Worm (Caenorhabditis elegans): ENCODE data around the gene irld-12.

Gene irld-12

ce11 chrV:3005964-3006363, 15.2 kb downstream of the irld-12 start, which contains the start of gene srw-112:
Gene srw-112, minus strand, starts transcription at chrV:3006064.
- TF ChIP-seq klf-2 (GFP tag; conservative IDR thresholded peaks at IDR 0.05) (no peak), tab-1 (GFP tag; IDR thresholded peaks at IDR 0.05) (no peak), ztf-23 (GFP tag; IDR thresholded peaks at IDR 0.05) (no peak), flt-1 (GFP tag; IDR thresholded peaks at IDR 0.05) (no peak), ztf-29 (GFP tag; IDR thresholded peaks at IDR 0.05) (no peak), ref-1 (GFP tag; conservative IDR thresholded peaks at IDR 0.05) (no peak), cog-1 (tag; optimal IDR thresholded peaks at IDR 0.05) (no peak), med-1 (GFP tag; optimal IDR thresholded peaks at IDR 0.05; ENCODE audit: insufficient read depth) (no peak), T22C8.4 (GFP tag; IDR thresholded peaks at IDR 0.05) (no peak)

ce11 chrV:2999736-3000135, 21.5 kb downstream of the irld-12 start, which contains the start of gene srw-119:
Gene srw-119, minus strand, starts transcription at chrV:2999836.
- TF ChIP-seq klf-2 (GFP tag; conservative IDR thresholded peaks at IDR 0.05) (no peak), flt-1 (GFP tag; IDR thresholded peaks at IDR 0.05) (no peak), cog-1 (tag; optimal IDR thresholded peaks at IDR 0.05) (no peak), ztf-23 (GFP tag; IDR thresholded peaks at IDR 0.05) (no peak), T22C8.4 (GFP tag; IDR thresholded peaks at IDR 0.05) (no peak), ref-1 (GFP tag; conservative IDR thresholded peaks at IDR 0.05) (no peak), ztf-29 (GFP tag; IDR thresholded peaks at IDR 0.05) (no peak), tab-1 (GFP tag; IDR thresholded peaks at IDR 0.05) (no peak), med-1 (GFP tag; optimal IDR thresholded peaks at IDR 0.05; ENCODE audit: insufficient read depth) (no peak)

ce11 chrV:2996105-2996504, 25.1 kb downstream of the irld-12 start, which contains the start of gene srw-120:
Gene srw-120, minus strand, starts transcription at chrV:2996205.
- TF ChIP-seq flt-1 (GFP tag; IDR thresholded peaks at IDR 0.05), result no peak
- no peak for TF ChIP-seq ztf-23 (GFP tag; IDR thresholded peaks at IDR 0.05)
- no peak for TF ChIP-seq T22C8.4 (GFP tag; IDR thresholded peaks at IDR 0.05)
- no peak for TF ChIP-seq tab-1 (GFP tag; IDR thresholded peaks at IDR 0.05)
- TF ChIP-seq cog-1 (tag; optimal IDR thresholded peaks at IDR 0.05), result no peak
- TF ChIP-seq ztf-29 (GFP tag; IDR thresholded peaks at IDR 0.05), result no peak

- TF ChIP-seq T22C8.4 (GFP tag; IDR thresholded peaks at IDR 0.05), result no peak
- no peak for TF ChIP-seq klf-2 (GFP tag; conservative IDR thresholded peaks at IDR 0.05)
- no peak for TF ChIP-seq tab-1 (GFP tag; IDR thresholded peaks at IDR 0.05)
- TF ChIP-seq med-1 (GFP tag; optimal IDR thresholded peaks at IDR 0.05; ENCODE audit: insufficient read depth), result no peak
- no peak for TF ChIP-seq cog-1 (tag; optimal IDR thresholded peaks at IDR 0.05)
- no peak for TF ChIP-seq ztf-29 (GFP tag; IDR thresholded peaks at IDR 0.05)
- no peak for TF ChIP-seq flt-1 (GFP tag; IDR thresholded peaks at IDR 0.05)
Observed at ce11 chrV:2993816-2994215, 27.4 kb downstream of the irld-12 start, which contains the start of gene srw-115. Gene srw-115, minus strand, starts transcription at chrV:2993916.

- TF ChIP-seq klf-2 (GFP tag; conservative IDR thresholded peaks at IDR 0.05) (no peak), med-1 (GFP tag; optimal IDR thresholded peaks at IDR 0.05; ENCODE audit: insufficient read depth) (no peak), tab-1 (GFP tag; IDR thresholded peaks at IDR 0.05) (no peak), ztf-23 (GFP tag; IDR thresholded peaks at IDR 0.05) (no peak), T22C8.4 (GFP tag; IDR thresholded peaks at IDR 0.05) (no peak)
Observed at ce11 chrV:2992060-2992459, 29.1 kb downstream of the irld-12 start.

ce11 chrV:2991485-2991884, 29.7 kb downstream of the irld-12 start, which contains the start of gene srw-121:
Gene srw-121, minus strand, starts transcription at chrV:2991585.
- TF ChIP-seq tab-1 (GFP tag; IDR thresholded peaks at IDR 0.05) (no peak), ztf-23 (GFP tag; IDR thresholded peaks at IDR 0.05) (no peak)

- TF ChIP-seq med-1 (GFP tag; optimal IDR thresholded peaks at IDR 0.05; ENCODE audit: insufficient read depth), result no peak
- TF ChIP-seq ref-1 (GFP tag; conservative IDR thresholded peaks at IDR 0.05), result no peak
- TF ChIP-seq klf-2 (GFP tag; conservative IDR thresholded peaks at IDR 0.05), result no peak
- no peak for TF ChIP-seq ztf-29 (GFP tag; IDR thresholded peaks at IDR 0.05)
- TF ChIP-seq ztf-23 (GFP tag; IDR thresholded peaks at IDR 0.05), result no peak
- no peak for TF ChIP-seq flt-1 (GFP tag; IDR thresholded peaks at IDR 0.05)
- no peak for TF ChIP-seq cog-1 (tag; optimal IDR thresholded peaks at IDR 0.05)
- no peak for TF ChIP-seq T22C8.4 (GFP tag; IDR thresholded peaks at IDR 0.05)
- TF ChIP-seq tab-1 (GFP tag; IDR thresholded peaks at IDR 0.05), result no peak
Observed at ce11 chrV:2987407-2987806, 33.8 kb downstream of the irld-12 start, which contains the start of gene srh-85. Gene srh-85, minus strand, starts transcription at chrV:2987507.

- no peak for TF ChIP-seq med-1 (GFP tag; optimal IDR thresholded peaks at IDR 0.05; ENCODE audit: insufficient read depth)
- TF ChIP-seq tab-1 (GFP tag; IDR thresholded peaks at IDR 0.05), result no peak
- no peak for TF ChIP-seq cog-1 (tag; optimal IDR thresholded peaks at IDR 0.05)
- TF ChIP-seq ref-1 (GFP tag; conservative IDR thresholded peaks at IDR 0.05), result no peak
- TF ChIP-seq ztf-23 (GFP tag; IDR thresholded peaks at IDR 0.05), result no peak
- no peak for TF ChIP-seq flt-1 (GFP tag; IDR thresholded peaks at IDR 0.05)
- no peak for TF ChIP-seq ztf-29 (GFP tag; IDR thresholded peaks at IDR 0.05)
- TF ChIP-seq klf-2 (GFP tag; conservative IDR thresholded peaks at IDR 0.05), result no peak
- no peak for TF ChIP-seq T22C8.4 (GFP tag; IDR thresholded peaks at IDR 0.05)
Observed at ce11 chrV:2985309-2985708, 35.9 kb downstream of the irld-12 start, which contains the start of gene srw-139. Gene srw-139, minus strand, starts transcription at chrV:2985409.

ce11 chrV:2983351-2983750, 37.9 kb downstream of the irld-12 start, which contains the start of gene srw-117:
Gene srw-117, minus strand, starts transcription at chrV:2983451.
- TF ChIP-seq cog-1 (tag; optimal IDR thresholded peaks at IDR 0.05), result no peak
- TF ChIP-seq klf-2 (GFP tag; conservative IDR thresholded peaks at IDR 0.05), result no peak
- TF ChIP-seq ztf-29 (GFP tag; IDR thresholded peaks at IDR 0.05), result no peak
- TF ChIP-seq ztf-23 (GFP tag; IDR thresholded peaks at IDR 0.05), result no peak
- no peak for TF ChIP-seq med-1 (GFP tag; optimal IDR thresholded peaks at IDR 0.05; ENCODE audit: insufficient read depth)
- no peak for TF ChIP-seq ref-1 (GFP tag; conservative IDR thresholded peaks at IDR 0.05)

- TF ChIP-seq ztf-29 (GFP tag; IDR thresholded peaks at IDR 0.05) (no peak), ref-1 (GFP tag; conservative IDR thresholded peaks at IDR 0.05) (no peak), T22C8.4 (GFP tag; IDR thresholded peaks at IDR 0.05) (no peak), klf-2 (GFP tag; conservative IDR thresholded peaks at IDR 0.05) (no peak), tab-1 (GFP tag; IDR thresholded peaks at IDR 0.05) (no peak), flt-1 (GFP tag; IDR thresholded peaks at IDR 0.05) (no peak), med-1 (GFP tag; optimal IDR thresholded peaks at IDR 0.05; ENCODE audit: insufficient read depth) (no peak), cog-1 (tag; optimal IDR thresholded peaks at IDR 0.05) (no peak), ztf-23 (GFP tag; IDR thresholded peaks at IDR 0.05) (no peak)
Observed at ce11 chrV:2979978-2980377, 41.2 kb downstream of the irld-12 start, which contains the start of gene srw-118. Gene srw-118, minus strand, starts transcription at chrV:2980078.
